Fruit fly (Drosophila melanogaster) whole organism, prepupa: ENCODE measurements around the gene Cp16.

Source experiments
- Blimp-1 ChIP-seq: fragments of 200-800 bp; sonication (Bioruptor generic); optimal IDR thresholded peaks from 3 replicates; lab custom pipeline; 2017; ENCODE audit warnings: missing biosample characterization, missing genetic modification characterization, mild to moderate bottlenecking, moderate library complexity, missing genetic modification reagents
- CG10631 ChIP-seq: fragments of 200-800 bp; sonication (Bioruptor generic); optimal IDR thresholded peaks from 2 replicates; lab custom pipeline; 2016; ENCODE audit warnings: missing biosample characterization, missing genetic modification characterization
- CG10669 ChIP-seq: fragments of 200-800 bp; sonication (Bioruptor generic); optimal IDR thresholded peaks from 3 replicates; lab custom pipeline; 2018; ENCODE audit warnings: missing biosample characterization, mild to moderate bottlenecking, missing genetic modification characterization, moderate library complexity
- CG11294 ChIP-seq: fragments of 200-800 bp; sonication (Bioruptor generic); IDR thresholded peaks from 2 replicates; pipeline ENCODE4 v1.3.6; 2022; ENCODE audit warnings: missing biosample characterization, missing genetic modification characterization
- CG11762 ChIP-seq: fragments of 200-800 bp; sonication (Bioruptor generic); optimal IDR thresholded peaks from 3 replicates; lab custom pipeline; 2016; ENCODE audit warnings: missing biosample characterization, missing genetic modification characterization; ENCODE audit not compliant: insufficient read depth
- CG11902 ChIP-seq: fragments of 200-800 bp; sonication (Bioruptor generic); optimal IDR thresholded peaks from 3 replicates; lab custom pipeline; 2016; ENCODE audit warnings: missing biosample characterization, missing genetic modification characterization
- CG15336 ChIP-seq: fragments of 200-800 bp; sonication (Bioruptor generic); IDR thresholded peaks from 2 replicates; pipeline ENCODE4 v1.3.6; 2022; ENCODE audit warnings: missing biosample characterization, missing genetic modification characterization
- CG1621 ChIP-seq: fragments of 200-800 bp; sonication (Bioruptor generic); optimal IDR thresholded peaks from 3 replicates; lab custom pipeline; 2018; ENCODE audit warnings: missing biosample characterization, mild to moderate bottlenecking, missing genetic modification characterization
- CG3032 ChIP-seq: fragments of 200-800 bp; optimal IDR thresholded peaks from 2 replicates; lab custom pipeline; 2019; ENCODE audit warnings: missing biosample characterization, mild to moderate bottlenecking, missing genetic modification characterization, moderate library complexity
- CG31627 ChIP-seq: fragments of 200-800 bp; sonication (Bioruptor generic); optimal IDR thresholded peaks from 3 replicates; lab custom pipeline; 2016; ENCODE audit warnings: missing biosample characterization, missing genetic modification characterization
- CG32006 ChIP-seq: fragments of 200-800 bp; sonication (Bioruptor generic); optimal IDR thresholded peaks from 3 replicates; lab custom pipeline; 2017; ENCODE audit warnings: missing biosample characterization, mild to moderate bottlenecking, missing genetic modification characterization
- CG34406 ChIP-seq: fragments of 200-800 bp; sonication (Bioruptor generic); optimal IDR thresholded peaks from 3 replicates; lab custom pipeline; 2016; ENCODE audit warnings: missing biosample characterization, missing genetic modification characterization
- CG3919 ChIP-seq: fragments of 200-800 bp; sonication (Bioruptor generic); optimal IDR thresholded peaks from 3 replicates; lab custom pipeline; 2016; ENCODE audit warnings: missing biosample characterization, missing genetic modification characterization
- CG4318 ChIP-seq: fragments of 200-800 bp; sonication (Bioruptor generic); optimal IDR thresholded peaks from 3 replicates; lab custom pipeline; 2017; ENCODE audit warnings: missing biosample characterization, mild to moderate bottlenecking, missing genetic modification characterization
- CG6163 ChIP-seq: fragments of 200-800 bp; sonication (Bioruptor generic); IDR thresholded peaks from 3 replicates; pipeline ENCODE4 v1.3.6; 2022; ENCODE audit warnings: missing biosample characterization, missing genetic modification characterization
- CG6276 ChIP-seq: fragments of 200-800 bp; sonication (Bioruptor generic); optimal IDR thresholded peaks from 2 replicates; lab custom pipeline; 2017; ENCODE audit warnings: missing biosample characterization, mild to moderate bottlenecking, missing genetic modification characterization
- CG6792 ChIP-seq: fragments of 200-800 bp; sonication (Bioruptor generic); optimal IDR thresholded peaks from 3 replicates; lab custom pipeline; 2016; ENCODE audit warnings: missing biosample characterization, missing genetic modification characterization
- CG6808 ChIP-seq: fragments of 200-800 bp; sonication (Bioruptor generic); optimal IDR thresholded peaks from 3 replicates; lab custom pipeline; 2017; ENCODE audit warnings: missing biosample characterization, missing genetic modification characterization, mild to moderate bottlenecking, moderate library complexity, missing genetic modification reagents
- CG6854 ChIP-seq: fragments of 200-800 bp; sonication (Bioruptor generic); optimal IDR thresholded peaks from 2 replicates; lab custom pipeline; 2017; ENCODE audit warnings: missing biosample characterization, mild to moderate bottlenecking, missing genetic modification characterization
- CG7368 ChIP-seq: fragments of 200-800 bp; sonication (Bioruptor generic); optimal IDR thresholded peaks from 3 replicates; lab custom pipeline; 2016; ENCODE audit warnings: missing biosample characterization, missing genetic modification characterization
- CG8119 ChIP-seq: fragments of 200-800 bp; sonication (Bioruptor generic); IDR thresholded peaks from 3 replicates; pipeline ENCODE4 v1.3.6; 2022; ENCODE audit warnings: missing biosample characterization, missing genetic modification characterization
- CG8319 ChIP-seq: fragments of 200-800 bp; sonication (Bioruptor generic); optimal IDR thresholded peaks from 3 replicates; lab custom pipeline; 2016; ENCODE audit warnings: missing biosample characterization, missing genetic modification characterization
- CG8632 ChIP-seq: fragments of 200-800 bp; sonication (Bioruptor generic); optimal IDR thresholded peaks from 3 replicates; lab custom pipeline; 2016; ENCODE audit warnings: missing biosample characterization, missing genetic modification characterization
- CG9139 ChIP-seq: fragments of 200-800 bp; sonication (Bioruptor generic); optimal IDR thresholded peaks from 3 replicates; lab custom pipeline; 2017; ENCODE audit warnings: missing biosample characterization, mild to moderate bottlenecking, missing genetic modification characterization
- Eip75B ChIP-seq: fragments of 200-800 bp; sonication (Bioruptor generic); optimal IDR thresholded peaks from 3 replicates; lab custom pipeline; 2016; ENCODE audit warnings: missing biosample characterization, missing genetic modification characterization
- Eip78C ChIP-seq: fragments of 200-800 bp; sonication (Bioruptor generic); peaks from one replicate; lab custom pipeline; 2016; ENCODE audit warnings: missing biosample characterization, missing genetic modification characterization
- Eip93F ChIP-seq: fragments of 200-800 bp; sonication (Bioruptor generic); optimal IDR thresholded peaks from 2 replicates; lab custom pipeline; 2016; ENCODE audit warnings: missing biosample characterization, mild to moderate bottlenecking, missing genetic modification characterization
- Ets21C ChIP-seq: fragments of 200-800 bp; sonication (Bioruptor generic); optimal IDR thresholded peaks from 3 replicates; lab custom pipeline; 2016; ENCODE audit warnings: missing biosample characterization, missing genetic modification characterization
- Ets96B ChIP-seq: fragments of 200-800 bp; optimal IDR thresholded peaks from 2 replicates; lab custom pipeline; 2019; ENCODE audit warnings: missing biosample characterization, mild to moderate bottlenecking, missing genetic modification characterization, moderate library complexity
- Gug ChIP-seq: fragments of 200-800 bp; sonication (Bioruptor generic); IDR thresholded peaks from 2 replicates; pipeline ENCODE4 v1.3.6; 2022; ENCODE audit warnings: missing biosample characterization, missing genetic modification characterization
- Hr4 ChIP-seq: fragments of 200-800 bp; sonication (Bioruptor generic); optimal IDR thresholded peaks from 3 replicates; lab custom pipeline; 2016; ENCODE audit warnings: missing biosample characterization, missing genetic modification characterization
- Lpt ChIP-seq: fragments of 200-800 bp; sonication (Bioruptor generic); optimal IDR thresholded peaks from 3 replicates; lab custom pipeline; 2016; ENCODE audit warnings: missing biosample characterization, missing genetic modification characterization
- Met ChIP-seq: fragments of 200-800 bp; sonication (Bioruptor generic); optimal IDR thresholded peaks from 3 replicates; lab custom pipeline; 2016; ENCODE audit warnings: missing biosample characterization, missing genetic modification characterization
- OdsH ChIP-seq: fragments of 200-800 bp; sonication (Bioruptor generic); optimal IDR thresholded peaks from 3 replicates; lab custom pipeline; 2016; ENCODE audit warnings: missing biosample characterization, missing genetic modification characterization
- Sox14 ChIP-seq: fragments of 200-800 bp; sonication (Bioruptor generic); optimal IDR thresholded peaks from 3 replicates; lab custom pipeline; 2016; ENCODE audit warnings: missing biosample characterization, missing genetic modification characterization
- Sox15 ChIP-seq: fragments of 200-800 bp; sonication (Bioruptor generic); optimal IDR thresholded peaks from 3 replicates; lab custom pipeline; 2016; ENCODE audit warnings: missing biosample characterization, missing genetic modification characterization
- acj6 ChIP-seq: fragments of 200-800 bp; sonication (Bioruptor generic); optimal IDR thresholded peaks from 3 replicates; lab custom pipeline; 2016; ENCODE audit warnings: missing biosample characterization, missing genetic modification characterization
- cyc ChIP-seq: fragments of 200-800 bp; sonication (Bioruptor generic); optimal IDR thresholded peaks from 3 replicates; lab custom pipeline; 2016; ENCODE audit warnings: missing biosample characterization, missing genetic modification characterization
- dac ChIP-seq: fragments of 200-800 bp; sonication (Bioruptor generic); optimal IDR thresholded peaks from 2 replicates; lab custom pipeline; 2017; ENCODE audit warnings: missing biosample characterization, mild to moderate bottlenecking, missing genetic modification characterization
- dsx ChIP-seq: fragments of 200-800 bp; optimal IDR thresholded peaks from 3 replicates; lab custom pipeline; 2019; ENCODE audit warnings: missing biosample characterization, mild to moderate bottlenecking, missing genetic modification characterization, moderate library complexity; ENCODE audit not compliant: poor library complexity, severe bottlenecking
- eg ChIP-seq: fragments of 200-800 bp; sonication (Bioruptor generic); IDR thresholded peaks from 3 replicates; pipeline ENCODE4 v1.3.6; 2022; ENCODE audit warnings: missing biosample characterization, missing genetic modification characterization
- esn ChIP-seq: fragments of 200-800 bp; sonication (Bioruptor generic); optimal IDR thresholded peaks from 2 replicates; lab custom pipeline; 2016; ENCODE audit warnings: missing biosample characterization, mild to moderate bottlenecking, missing genetic modification characterization, moderate library complexity
- fd59A ChIP-seq: fragments of 200-800 bp; sonication (Bioruptor generic); optimal IDR thresholded peaks from 2 replicates; lab custom pipeline; 2017; ENCODE audit warnings: missing biosample characterization, mild to moderate bottlenecking, missing genetic modification characterization, missing genetic modification reagents
- fkh ChIP-seq: fragments of 200-800 bp; sonication (Bioruptor generic); optimal IDR thresholded peaks from 3 replicates; lab custom pipeline; 2017; ENCODE audit warnings: missing biosample characterization, mild to moderate bottlenecking, missing genetic modification characterization, moderate library complexity
- lz ChIP-seq: fragments of 200-800 bp; sonication (Bioruptor generic); optimal IDR thresholded peaks from 3 replicates; lab custom pipeline; 2016; ENCODE audit warnings: missing biosample characterization, missing genetic modification characterization
- net ChIP-seq: fragments of 200-800 bp; sonication (Bioruptor generic); optimal IDR thresholded peaks from 3 replicates; lab custom pipeline; 2016; ENCODE audit warnings: missing biosample characterization, missing genetic modification characterization
- pdm3 ChIP-seq: fragments of 200-800 bp; sonication (Bioruptor generic); optimal IDR thresholded peaks from 3 replicates; lab custom pipeline; 2016; ENCODE audit warnings: missing biosample characterization, missing genetic modification characterization
- salr ChIP-seq, 2 experiments: fragments of 200-800 bp; sonication (Bioruptor generic); optimal IDR thresholded peaks; 3 replicates each; lab custom pipeline; 2016 to 2018; ENCODE audit warnings: missing biosample characterization in 2 of 2, missing genetic modification characterization in 2 of 2, mild to moderate bottlenecking in 1 of 2
- spab ChIP-seq: fragments of 200-800 bp; sonication (Bioruptor generic); optimal IDR thresholded peaks from 2 replicates; lab custom pipeline; 2017; ENCODE audit warnings: missing biosample characterization, mild to moderate bottlenecking, missing genetic modification characterization, missing genetic modification reagents
- ss ChIP-seq, 2 experiments: fragments of 200-800 bp; sonication (Bioruptor generic); optimal IDR thresholded peaks; 2 replicates in 1 of 2; 3 replicates in 1 of 2; lab custom pipeline; 2017 to 2018; ENCODE audit warnings: mild to moderate bottlenecking in 2 of 2, missing biosample characterization in 2 of 2, missing genetic modification characterization in 2 of 2, moderate library complexity in 1 of 2
- svp ChIP-seq: fragments of 200-800 bp; sonication (Bioruptor generic); peaks from one replicate; lab custom pipeline; 2016; ENCODE audit warnings: missing biosample characterization, missing genetic modification characterization
- topi ChIP-seq: fragments of 200-800 bp; sonication (Bioruptor generic); optimal IDR thresholded peaks from 3 replicates; lab custom pipeline; 2016; ENCODE audit warnings: missing biosample characterization, missing genetic modification characterization
- vri ChIP-seq: fragments of 200-800 bp; sonication (Bioruptor generic); optimal IDR thresholded peaks from 3 replicates; lab custom pipeline; 2016; ENCODE audit warnings: missing biosample characterization, mild to moderate bottlenecking, missing genetic modification characterization

Cp16 gene

dm6 chr3L:8765493-8765892, 33.7 kb downstream of the Cp16 start:
- TF ChIP-seq acj6 = no peak
- no peak for TF ChIP-seq CG8632
- TF ChIP-seq dsx (GFP tag; lab: Kevin White, UChicago) = peak; percentile 100
- TF ChIP-seq CG11902 (GFP tag; lab: Kevin White, UChicago) = no peak
- TF ChIP-seq ss (GFP tag; optimal IDR thresholded peaks at IDR 0.05; lab: Kevin White, UChicago) = no peak
- no peak for TF ChIP-seq Sox14 (GFP tag; lab: Kevin White, UChicago)
- no peak for TF ChIP-seq Blimp-1 (GFP tag; lab: Kevin White, UChicago)
- no peak for TF ChIP-seq Ets21C (GFP tag; lab: Kevin White, UChicago)
- TF ChIP-seq topi (GFP tag; lab: Kevin White, UChicago) = no peak
- TF ChIP-seq svp = no peak
- TF ChIP-seq fd59A (GFP tag; lab: Kevin White, UChicago) = no peak
- TF ChIP-seq salr (GFP tag; optimal IDR thresholded peaks at IDR 0.05; lab: Kevin White, UChicago) = peak in 1 of 2 experiments; percentile 20
- TF ChIP-seq Eip93F (GFP tag; lab: Kevin White, UChicago) = no peak
- TF ChIP-seq eg (GFP tag; lab: Robert Waterston, UW) = peak; percentile 97
- no peak for TF ChIP-seq CG6854
- TF ChIP-seq CG6808 = no peak
- TF ChIP-seq spab (GFP tag; lab: Kevin White, UChicago) = no peak
- TF ChIP-seq Gug (GFP tag; lab: Robert Waterston, UW) = peak; percentile 93
- TF ChIP-seq CG11762 = no peak
- TF ChIP-seq Sox15 (GFP tag; lab: Kevin White, UChicago) = no peak
- TF ChIP-seq CG11294 (GFP tag; lab: Robert Waterston, UW) = peak; percentile 91
- TF ChIP-seq esn (GFP tag; lab: Kevin White, UChicago) = no peak
- TF ChIP-seq net (GFP tag; lab: Kevin White, UChicago) = no peak
- peak; percentile 55 for TF ChIP-seq CG6276 (GFP tag; lab: Kevin White, UChicago)
- peak; percentile 96 for TF ChIP-seq CG6163 (GFP tag; lab: Robert Waterston, UW)
- TF ChIP-seq Hr4 (GFP tag; lab: Kevin White, UChicago) = peak; percentile 81
- no peak for TF ChIP-seq CG10631 (GFP tag; lab: Kevin White, UChicago)
- peak; percentile 96 for TF ChIP-seq CG8119 (GFP tag; lab: Robert Waterston, UW)
- TF ChIP-seq OdsH = no peak
- no peak for TF ChIP-seq CG32006
- TF ChIP-seq vri = no peak
- TF ChIP-seq CG10669 = no peak
- no peak for TF ChIP-seq CG9139 (GFP tag; lab: Kevin White, UChicago)
- TF ChIP-seq Eip75B (GFP tag; lab: Kevin White, UChicago) = no peak
- TF ChIP-seq CG15336 (GFP tag; lab: Robert Waterston, UW) = peak; percentile 98
- TF ChIP-seq CG8319 = no peak
- no peak for TF ChIP-seq fkh
- peak; percentile 45 for TF ChIP-seq Ets96B
- no peak for TF ChIP-seq CG3919 (GFP tag; lab: Kevin White, UChicago)
- no peak for TF ChIP-seq CG3032 (tag; lab: Kevin White, UChicago)
- no peak for TF ChIP-seq CG34406 (GFP tag; lab: Kevin White, UChicago)
- no peak for TF ChIP-seq Eip78C (GFP tag; lab: Kevin White, UChicago)
- TF ChIP-seq CG31627 = no peak
- TF ChIP-seq Lpt (GFP tag; lab: Kevin White, UChicago) = peak; percentile 82
- no peak for TF ChIP-seq lz (GFP tag; lab: Kevin White, UChicago)
- no peak for TF ChIP-seq dac (GFP tag; lab: Kevin White, UChicago)
- TF ChIP-seq CG7368 = no peak
- TF ChIP-seq CG1621 = no peak
- TF ChIP-seq CG6792 (GFP tag; lab: Kevin White, UChicago) = no peak
- no peak for TF ChIP-seq pdm3 (GFP tag; lab: Kevin White, UChicago)
- TF ChIP-seq CG4318 (GFP tag; lab: Kevin White, UChicago) = peak; percentile 9
- TF ChIP-seq cyc (GFP tag; lab: Kevin White, UChicago) = no peak
- TF ChIP-seq Met (GFP tag; lab: Kevin White, UChicago) = no peak
